Worm (Caenorhabditis elegans) whole organism, L2 larva: ENCODE results near the gene cpr-4.

Experiments
- F13H6.1 ChIP-seq: sonication (generic microtip); optimal IDR thresholded peaks from 2 replicates; lab custom pipeline; 2016; ENCODE audit warnings: missing genetic modification characterization, missing compliant biosample characterization
- aly-2 ChIP-seq: fragments of 150-350 bp; optimal IDR thresholded peaks from 2 replicates; lab custom pipeline; 2014; ENCODE audit warnings: missing biosample characterization, missing genetic modification characterization
- gmeb-1 ChIP-seq: fragments of 150-350 bp; optimal IDR thresholded peaks from 2 replicates; lab custom pipeline; 2014; ENCODE audit warnings: missing biosample characterization, missing genetic modification characterization
- lsy-2 ChIP-seq, 2 experiments: fragments of 150-350 bp in 1 of 2; sonication (generic microtip) in 1 of 2; optimal IDR thresholded peaks; 2 replicates each; lab custom pipeline; 2014 to 2017; ENCODE audit warnings: missing biosample characterization in 2 of 2, missing genetic modification characterization in 2 of 2
- nhr-23 ChIP-seq: fragments of 150-350 bp; optimal IDR thresholded peaks from 2 replicates; lab custom pipeline; 2014; ENCODE audit warnings: missing biosample characterization, missing genetic modification reagents, missing genetic modification characterization
- skn-1 ChIP-seq: sonication (generic microtip); optimal IDR thresholded peaks from 2 replicates; lab custom pipeline; 2017; ENCODE audit warnings: missing biosample characterization, missing genetic modification characterization
- sma-9 ChIP-seq, 2 experiments: fragments of 150-350 bp in 1 of 2; sonication (generic microtip) in 1 of 2; optimal IDR thresholded peaks; 2 replicates each; lab custom pipeline; 2014 to 2016; ENCODE audit warnings: missing genetic modification characterization in 2 of 2, mild to moderate bottlenecking in 1 of 2, missing biosample characterization in 1 of 2, missing compliant biosample characterization in 1 of 2, missing genetic modification reagents in 1 of 2, moderate library complexity in 1 of 2

ce11 chrV:6652051-6652450 is 37.6 kb downstream of the cpr-4 start, which contains the start of gene T10H9.8:
- TF ChIP-seq lsy-2 (tag; optimal IDR thresholded peaks at IDR 0.05; lab: Kevin White, UChicago): no peak
- TF ChIP-seq F13H6.1 (tag; lab: Kevin White, UChicago): no peak
- no peak for TF ChIP-seq aly-2 (tag; lab: Kevin White, UChicago)
- TF ChIP-seq nhr-23 (tag; lab: Kevin White, UChicago): no peak
- no peak for TF ChIP-seq skn-1 (tag; lab: Kevin White, UChicago)
- no peak for TF ChIP-seq gmeb-1 (tag; lab: Kevin White, UChicago)
- no peak for TF ChIP-seq sma-9 (GFP tag; optimal IDR thresholded peaks at IDR 0.05; lab: Kevin White, UChicago)
- TF ChIP-seq sma-9 (tag; optimal IDR thresholded peaks at IDR 0.05; lab: Kevin White, UChicago): no peak
